Fruit fly (Drosophila melanogaster) Kc167 (cell line): ENCODE data around the gene CG31436.

Experiments
- h ChIP-seq: fragments of >200 bp; optimal IDR thresholded peaks from 3 replicates; lab custom pipeline; 2018; ENCODE audit warnings: missing external identifiers
- insv ChIP-seq: fragments of >200 bp; optimal IDR thresholded peaks from 3 replicates; lab custom pipeline; 2018; ENCODE audit warnings: missing external identifiers
- psq ChIP-seq: fragments of >200 bp; optimal IDR thresholded peaks from 2 replicates; lab custom pipeline; 2017; ENCODE audit warnings: missing external identifiers

DNA sequence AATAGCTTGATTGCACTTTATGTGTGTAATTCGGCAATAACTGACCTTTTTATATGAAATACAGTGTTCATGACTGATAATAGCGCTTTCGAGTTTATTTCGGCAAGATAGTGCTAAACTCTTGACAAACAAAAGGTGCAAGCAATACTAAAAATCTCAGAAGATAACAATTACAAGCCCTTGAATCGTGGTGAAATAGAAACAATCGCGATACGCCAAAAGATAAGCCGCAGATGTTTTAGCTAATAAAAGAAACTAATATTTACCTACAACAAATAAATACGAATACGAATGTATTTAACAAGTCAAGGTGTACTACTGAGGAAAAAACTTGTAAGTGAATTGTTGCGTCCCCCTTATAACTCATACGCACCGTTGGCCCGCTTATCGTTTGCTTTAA, 28.7 kb upstream of the CG31436 start:
- TF ChIP-seq psq, result no peak
- TF ChIP-seq insv (lab: Kevin White, UChicago), result no peak
- no peak for TF ChIP-seq h (lab: Kevin White, UChicago)
